Worm (Caenorhabditis elegans): ENCODE measurements around the gene clec-160.
A peak's percentile ranks its signal among the peaks of the same experiment; 100 is the strongest.

Gene clec-160

ce11 chrIII:8287519-8287918 is 11.7 kb upstream of the clec-160 start:
- TF ChIP-seq ceh-30 (tag; optimal IDR thresholded peaks at IDR 0.05) (no peak), unc-42 (tag; optimal IDR thresholded peaks at IDR 0.05) (peak; percentile 44), nhr-232 (tag; optimal IDR thresholded peaks at IDR 0.05) (no peak), F13H6.1 (tag; optimal IDR thresholded peaks at IDR 0.05) (peak; percentile 17), pqm-1 (tag; optimal IDR thresholded peaks at IDR 0.05) (no peak), npax-4 (tag; optimal IDR thresholded peaks at IDR 0.05) (no peak), ceh-19 (GFP tag; optimal IDR thresholded peaks at IDR 0.05) (peak; percentile 45), ceh-48 (tag; optimal IDR thresholded peaks at IDR 0.05) (no peak), hlh-30 (tag; optimal IDR thresholded peaks at IDR 0.05; ENCODE audit: insufficient read depth) (no peak), ama-1 (optimal IDR thresholded peaks at IDR 0.05) (no peak), pax-1 (tag; optimal IDR thresholded peaks at IDR 0.05) (no peak), unc-3 (GFP tag; conservative IDR thresholded peaks at IDR 0.05) (no peak), unc-3 (tag; optimal IDR thresholded peaks at IDR 0.05) (no peak), ceh-31 (tag; optimal IDR thresholded peaks at IDR 0.05) (no peak), nfya-1 (tag; optimal IDR thresholded peaks at IDR 0.05) (peak; percentile 44), dve-1 (tag; optimal IDR thresholded peaks at IDR 0.05) (no peak), fkh-10 (GFP tag; optimal IDR thresholded peaks at IDR 0.05) (no peak), syd-9 (tag; optimal IDR thresholded peaks at IDR 0.05) (no peak), K09A11.1 (tag; optimal IDR thresholded peaks at IDR 0.05; ENCODE audit: insufficient read depth) (no peak), lim-6 (tag; optimal IDR thresholded peaks at IDR 0.05) (no peak), ceh-24 (tag; optimal IDR thresholded peaks at IDR 0.05) (no peak), pros-1 (tag; optimal IDR thresholded peaks at IDR 0.05) (no peak), fkh-6 (tag; optimal IDR thresholded peaks at IDR 0.05) (no peak), ceh-18 (tag; optimal IDR thresholded peaks at IDR 0.05) (peak; percentile 62), rnt-1 (tag; optimal IDR thresholded peaks at IDR 0.05) (peak; percentile 34), C38D4.7 (GFP tag; optimal IDR thresholded peaks at IDR 0.05) (no peak), unc-55 (GFP tag; optimal IDR thresholded peaks at IDR 0.05) (peak; percentile 46)

DNA sequence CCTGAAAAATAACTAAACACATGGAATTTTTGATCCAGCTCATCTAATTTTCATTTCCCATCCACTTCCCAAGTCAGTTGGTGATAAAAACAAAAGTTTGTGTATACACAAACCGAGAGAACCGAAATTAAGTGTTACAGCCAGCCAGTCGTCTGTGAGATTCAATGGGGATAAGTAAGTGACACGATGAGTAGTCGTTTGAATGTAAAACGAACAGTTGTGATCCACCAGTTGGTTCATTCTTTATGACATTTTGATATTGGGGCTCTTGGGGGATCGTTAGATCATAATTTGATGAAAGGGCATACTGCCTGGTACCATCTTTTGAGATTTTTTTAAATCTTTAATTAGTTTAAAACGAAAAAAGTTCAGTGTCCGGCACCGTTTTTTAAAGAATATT is 11.1 kb upstream of the clec-160 start:
- TF ChIP-seq hlh-15 (tag; optimal IDR thresholded peaks at IDR 0.05) (no peak), lim-6 (tag; optimal IDR thresholded peaks at IDR 0.05) (no peak)

ce11 chrIII:8286003-8286402 is 10.2 kb upstream of the clec-160 start:
- peak; percentile 61 for TF ChIP-seq unc-42 (tag; optimal IDR thresholded peaks at IDR 0.05)
- TF ChIP-seq hlh-6 (tag; optimal IDR thresholded peaks at IDR 0.05): no peak
- TF ChIP-seq elt-2 (tag; optimal IDR thresholded peaks at IDR 0.05): no peak

ce11 chrIII:8283525-8283924 is 7.8 kb upstream of the clec-160 start:
- no peak for TF ChIP-seq ceh-30 (tag; optimal IDR thresholded peaks at IDR 0.05)
- TF ChIP-seq hlh-8 (tag; optimal IDR thresholded peaks at IDR 0.05): no peak
- no peak for TF ChIP-seq ceh-31 (tag; optimal IDR thresholded peaks at IDR 0.05)
- TF ChIP-seq odd-2 (tag; optimal IDR thresholded peaks at IDR 0.05): no peak
- TF ChIP-seq ceh-19 (GFP tag; optimal IDR thresholded peaks at IDR 0.05): no peak
- no peak for TF ChIP-seq ceh-9 (tag; optimal IDR thresholded peaks at IDR 0.05)
- no peak for TF ChIP-seq tbx-7 (tag; optimal IDR thresholded peaks at IDR 0.05)
- TF ChIP-seq ceh-24 (tag; optimal IDR thresholded peaks at IDR 0.05): no peak
- TF ChIP-seq unc-3 (GFP tag; conservative IDR thresholded peaks at IDR 0.05): no peak
- no peak for TF ChIP-seq unc-3 (tag; optimal IDR thresholded peaks at IDR 0.05)
- no peak for TF ChIP-seq hlh-6 (tag; optimal IDR thresholded peaks at IDR 0.05)

ce11 chrIII:8281310-8281709 is 5.5 kb upstream of the clec-160 start:
- no peak for TF ChIP-seq ama-1 (optimal IDR thresholded peaks at IDR 0.05)

- no peak for TF ChIP-seq ceh-30 (tag; optimal IDR thresholded peaks at IDR 0.05)
- no peak for TF ChIP-seq sdc-2 (tag; optimal IDR thresholded peaks at IDR 0.05)
- TF ChIP-seq unc-42 (tag; optimal IDR thresholded peaks at IDR 0.05): no peak
- TF ChIP-seq tbx-7 (tag; optimal IDR thresholded peaks at IDR 0.05): no peak
- TF ChIP-seq ceh-31 (tag; optimal IDR thresholded peaks at IDR 0.05): peak; percentile 11
- no peak for TF ChIP-seq zip-5 (tag; optimal IDR thresholded peaks at IDR 0.05)
- TF ChIP-seq eyg-1 (tag; optimal IDR thresholded peaks at IDR 0.05): no peak
Measured at ce11 chrIII:8280352-8280751, 4.6 kb upstream of the clec-160 start.
